Fruit fly (Drosophila melanogaster): ENCODE data around the gene Ravus.
A peak's percentile ranks its signal among the peaks of the same experiment; 100 is the strongest.

The Ravus gene

DNA sequence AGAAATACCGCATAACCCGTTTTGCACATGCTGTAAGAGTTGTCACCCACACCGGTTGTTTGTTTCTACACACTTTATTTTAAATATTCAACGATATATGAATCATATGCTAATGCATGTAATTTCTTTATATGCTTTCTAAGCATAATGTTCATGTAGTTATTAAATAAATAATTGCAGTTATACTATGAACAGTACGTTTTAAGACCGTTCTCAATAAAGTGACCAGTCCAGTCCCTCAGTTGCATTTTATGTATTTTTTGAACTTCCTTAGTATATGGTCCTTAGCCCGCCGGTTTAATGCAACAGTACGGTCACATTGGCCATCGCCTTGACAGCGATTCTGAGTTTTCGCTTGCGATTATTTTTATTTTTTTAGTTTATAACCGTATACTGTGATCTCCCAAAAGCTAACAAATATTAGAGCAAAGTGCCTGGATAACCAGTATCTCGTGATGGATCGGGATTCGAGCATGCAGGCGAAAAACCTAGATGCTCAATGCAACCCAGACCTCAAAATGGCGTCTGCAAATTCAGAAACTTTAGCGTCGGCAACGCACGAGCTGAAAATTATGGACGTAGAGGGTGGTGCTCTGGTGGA, at the start of gene Ravus:
Gene Ravus, minus strand, starts transcription at position 1 of the 601 bp plus-strand sequence.
- TF ChIP-seq CG17806 (tag; optimal IDR thresholded peaks at IDR 0.05) (peak; percentile 22), CG32121 (GFP tag; IDR thresholded peaks at IDR 0.05) (0 out of 2 replicates have a peak, but pooled peaks have one; percentile 30), CG34367 (tag; optimal IDR thresholded peaks at IDR 0.05) (no peak), CG14655 (GFP tag; optimal IDR thresholded peaks at IDR 0.05) (no peak), CG8301 (tag; optimal IDR thresholded peaks at IDR 0.05) (no peak), Pif1A (GFP tag; optimal IDR thresholded peaks at IDR 0.05) (no peak), CG13204 (GFP tag; optimal IDR thresholded peaks at IDR 0.05) (no peak), gl (tag; optimal IDR thresholded peaks at IDR 0.05) (no peak), Ets98B (GFP tag; IDR thresholded peaks at IDR 0.05) (no peak; the same call in 1 of the 2 replicates), Snoo (tag; optimal IDR thresholded peaks at IDR 0.05) (peak; percentile 43), D1 (tag; optimal IDR thresholded peaks at IDR 0.05) (no peak), fd96Ca (GFP tag; IDR thresholded peaks at IDR 0.05) (no peak), Pif1B (GFP tag; optimal IDR thresholded peaks at IDR 0.05) (no peak), CG9948 (tag; optimal IDR thresholded peaks at IDR 0.05) (peak; percentile 46), CG8159 (tag; optimal IDR thresholded peaks at IDR 0.05) (peak; percentile 47), rn (GFP tag; IDR thresholded peaks at IDR 0.05) (no peak), CG15710 (tag; optimal IDR thresholded peaks at IDR 0.05) (peak; percentile 70)

DNA sequence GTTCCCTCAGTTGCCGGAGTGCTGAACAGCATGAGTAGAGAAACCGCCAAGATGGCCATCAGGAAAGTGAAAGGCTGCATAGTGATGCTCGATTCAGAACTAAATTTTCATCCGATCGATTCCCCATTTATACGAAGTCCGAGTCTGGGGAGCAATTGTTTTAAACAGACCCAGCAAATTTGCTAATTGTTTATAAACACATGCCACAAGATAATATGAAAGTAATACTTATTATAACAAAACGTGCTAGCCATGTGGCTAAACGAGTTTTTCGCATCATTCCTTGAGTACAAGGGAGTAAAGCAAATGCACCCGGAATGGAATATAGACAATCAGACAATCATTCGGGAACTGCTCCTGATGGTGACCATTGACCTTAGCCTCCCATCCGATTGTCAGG, 49.2 kb upstream of the Ravus start, which contains the start of gene CG44142:
Gene CG44142, minus strand, starts transcription at position 101 of the 400 bp plus-strand sequence.
- TF ChIP-seq CG32121 (GFP tag; IDR thresholded peaks at IDR 0.05) (no peak), CG4496 (GFP tag; IDR thresholded peaks at IDR 0.05) (no peak), CG14655 (GFP tag; optimal IDR thresholded peaks at IDR 0.05) (no peak), CG13204 (GFP tag; optimal IDR thresholded peaks at IDR 0.05) (no peak), CG8301 (tag; optimal IDR thresholded peaks at IDR 0.05) (no peak), Snoo (tag; optimal IDR thresholded peaks at IDR 0.05) (no peak), CG17806 (tag; optimal IDR thresholded peaks at IDR 0.05) (no peak), Pif1A (GFP tag; optimal IDR thresholded peaks at IDR 0.05) (no peak), Ets98B (GFP tag; IDR thresholded peaks at IDR 0.05) (no peak), gl (tag; optimal IDR thresholded peaks at IDR 0.05) (no peak), D1 (tag; optimal IDR thresholded peaks at IDR 0.05) (no peak), CG12605 (GFP tag; IDR thresholded peaks at IDR 0.05) (no peak), Pif1B (GFP tag; optimal IDR thresholded peaks at IDR 0.05) (no peak), CG34367 (tag; optimal IDR thresholded peaks at IDR 0.05) (no peak), CG15710 (tag; optimal IDR thresholded peaks at IDR 0.05) (no peak), fd96Ca (GFP tag; IDR thresholded peaks at IDR 0.05) (no peak)

DNA sequence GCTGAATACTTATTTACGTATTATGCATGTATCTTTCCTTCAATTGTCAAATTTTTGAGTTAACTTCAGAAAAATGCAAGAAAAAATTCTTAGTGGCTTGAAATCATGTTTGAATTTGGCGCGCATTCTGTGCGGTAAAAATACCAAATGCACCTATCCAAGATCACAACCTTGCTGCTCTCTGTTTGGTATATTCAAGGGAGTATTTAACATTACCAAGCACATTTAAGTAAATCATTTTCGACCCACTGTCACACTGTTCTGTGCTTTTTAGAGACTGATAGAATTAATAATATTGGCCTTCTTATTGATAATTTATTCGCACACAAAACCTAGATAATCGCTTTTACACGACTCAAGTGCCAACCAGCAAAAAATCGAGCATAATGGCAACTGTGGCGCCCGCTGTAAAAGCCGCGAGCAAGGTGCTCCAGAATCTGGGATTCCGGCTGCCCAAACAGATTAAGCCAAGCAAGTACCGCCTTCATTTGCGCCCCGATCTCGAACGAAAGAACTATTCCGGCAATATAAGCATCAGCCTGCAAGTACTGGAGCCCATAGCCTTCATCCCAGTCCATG, 45.4 kb upstream of the Ravus start:
- no peak for TF ChIP-seq Ets98B (GFP tag; IDR thresholded peaks at IDR 0.05)
- TF ChIP-seq CG14655 (GFP tag; optimal IDR thresholded peaks at IDR 0.05) = no peak
- no peak for TF ChIP-seq CG12605 (GFP tag; IDR thresholded peaks at IDR 0.05)
- no peak for TF ChIP-seq CG17806 (tag; optimal IDR thresholded peaks at IDR 0.05)

DNA sequence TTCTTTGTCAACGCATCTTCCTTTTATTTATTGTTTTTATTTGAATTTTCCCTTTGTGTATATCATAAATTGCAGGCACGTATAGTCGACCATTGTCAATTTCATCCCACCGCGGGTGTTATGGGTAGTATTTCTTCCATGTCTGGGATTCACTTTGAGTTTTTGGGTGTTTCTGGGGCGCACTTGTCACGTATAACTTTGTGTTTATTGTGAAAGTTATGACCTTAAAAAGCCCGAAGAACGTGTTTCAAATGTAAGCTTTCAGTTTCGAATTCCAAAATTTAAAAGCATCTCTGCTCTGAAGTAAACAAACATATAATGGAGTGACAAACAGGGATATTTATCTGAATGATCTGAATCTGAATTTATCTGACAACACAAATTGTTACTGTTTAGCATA, 42.7 kb upstream of the Ravus start:
- TF ChIP-seq CG8159 (tag; optimal IDR thresholded peaks at IDR 0.05) = no peak
- TF ChIP-seq D1 (tag; optimal IDR thresholded peaks at IDR 0.05) = no peak
- TF ChIP-seq CG12605 (GFP tag; IDR thresholded peaks at IDR 0.05) = no peak
- no peak for TF ChIP-seq rn (GFP tag; IDR thresholded peaks at IDR 0.05)
- no peak for TF ChIP-seq CG32121 (GFP tag; IDR thresholded peaks at IDR 0.05)
- no peak for TF ChIP-seq CG13204 (GFP tag; optimal IDR thresholded peaks at IDR 0.05)
- TF ChIP-seq CG10348 (GFP tag; IDR thresholded peaks at IDR 0.05) = no peak
- TF ChIP-seq gl (tag; optimal IDR thresholded peaks at IDR 0.05) = no peak
- no peak for TF ChIP-seq Ets98B (GFP tag; IDR thresholded peaks at IDR 0.05)

DNA sequence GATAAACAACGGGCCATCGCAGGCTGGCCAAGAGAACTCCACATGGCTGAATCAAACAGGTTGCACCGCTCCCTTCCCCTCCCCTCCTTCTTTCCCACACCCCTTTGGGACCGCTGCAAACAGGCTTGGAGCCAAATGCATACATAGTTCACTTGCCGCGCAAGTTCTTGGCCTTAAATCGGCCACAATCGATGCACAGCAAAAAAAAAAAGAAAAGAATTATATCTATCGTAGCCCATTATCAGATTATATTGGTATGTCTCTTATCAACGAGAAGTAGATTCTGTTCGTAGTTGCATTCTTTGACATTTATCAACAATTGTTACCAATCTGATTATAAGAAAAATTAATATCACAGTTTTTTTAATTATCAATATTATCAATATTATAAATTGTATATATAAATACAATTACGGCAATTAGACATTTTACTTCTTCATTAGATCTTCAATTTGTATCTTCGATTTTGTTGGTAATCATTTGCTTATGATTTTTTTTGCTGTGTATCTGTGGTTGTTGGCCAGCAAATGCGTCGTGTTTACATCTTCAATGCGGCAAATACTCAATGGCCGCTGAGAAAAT, 41.5 kb upstream of the Ravus start:
- TF ChIP-seq CG15710 (tag; optimal IDR thresholded peaks at IDR 0.05) (peak; percentile 84), Pif1A (GFP tag; optimal IDR thresholded peaks at IDR 0.05) (peak; percentile 62), D1 (tag; optimal IDR thresholded peaks at IDR 0.05) (peak; percentile 73), Snoo (tag; optimal IDR thresholded peaks at IDR 0.05) (peak; percentile 84), Pif1B (GFP tag; optimal IDR thresholded peaks at IDR 0.05) (peak; percentile 68), CG34367 (tag; optimal IDR thresholded peaks at IDR 0.05) (peak; percentile 77), CG12605 (GFP tag; IDR thresholded peaks at IDR 0.05) (peak; percentile 65), CG14655 (GFP tag; optimal IDR thresholded peaks at IDR 0.05) (peak; percentile 96), CG9948 (tag; optimal IDR thresholded peaks at IDR 0.05) (peak; percentile 90), CG10348 (GFP tag; IDR thresholded peaks at IDR 0.05) (no peak), EcR (GFP tag; optimal IDR thresholded peaks at IDR 0.05) (peak; percentile 55), CG4496 (GFP tag; IDR thresholded peaks at IDR 0.05) (peak; percentile 51; the same call in 1 of the 3 replicates), CG13204 (GFP tag; optimal IDR thresholded peaks at IDR 0.05) (peak; percentile 58), rn (GFP tag; IDR thresholded peaks at IDR 0.05) (no peak), fd96Ca (GFP tag; IDR thresholded peaks at IDR 0.05) (no peak; the same call in 1 of the 3 replicates), Ets98B (GFP tag; IDR thresholded peaks at IDR 0.05) (peak; percentile 45), gl (tag; optimal IDR thresholded peaks at IDR 0.05) (peak; percentile 11), CG32121 (GFP tag; IDR thresholded peaks at IDR 0.05) (no peak), CG8159 (tag; optimal IDR thresholded peaks at IDR 0.05) (peak; percentile 91), CG17806 (tag; optimal IDR thresholded peaks at IDR 0.05) (peak; percentile 82), CG8301 (tag; optimal IDR thresholded peaks at IDR 0.05) (peak; percentile 88)
